Fruit fly (Drosophila melanogaster) Kc167 (cell line): ENCODE data around the gene Sry-alpha.

Source experiments
- h ChIP-seq: fragments of >200 bp; optimal IDR thresholded peaks from 3 replicates; lab custom pipeline; 2018; ENCODE audit warnings: missing external identifiers
- insv ChIP-seq: fragments of >200 bp; optimal IDR thresholded peaks from 3 replicates; lab custom pipeline; 2018; ENCODE audit warnings: missing external identifiers

DNA sequence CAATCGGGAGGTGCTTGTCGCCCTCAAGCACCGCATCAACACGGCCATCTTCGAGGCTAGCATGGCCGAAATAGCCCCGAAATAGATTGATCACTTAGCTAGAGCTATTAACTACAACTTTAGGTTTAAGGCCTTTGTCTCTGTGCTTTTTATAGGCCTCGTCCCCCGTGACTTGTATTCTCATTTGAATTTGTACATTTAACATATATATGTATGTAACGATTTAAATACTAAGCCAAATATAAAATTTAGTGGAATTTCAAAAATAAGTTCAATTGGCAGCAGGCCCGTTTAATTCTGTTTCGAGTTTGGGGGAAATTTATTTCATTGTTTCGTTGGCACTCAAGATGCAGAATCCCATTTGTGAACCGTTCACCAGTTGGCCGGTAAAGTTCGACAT lies 40.0 kb upstream of the Sry-alpha start, which contains the start of gene CG34298:
- no peak for TF ChIP-seq h (lab: Kevin White, UChicago)
- no peak for TF ChIP-seq insv
